Fruit fly (Drosophila melanogaster) whole organism, pupa: Measurements from ENCODE around the gene Rtnl2.
A peak's percentile ranks its signal among the peaks of the same experiment; 100 is the strongest.

Experiments used
- CG10348 ChIP-seq: fragments of 200-800 bp; sonication (Bioruptor generic); IDR thresholded peaks from 2 replicates; pipeline ENCODE4 v1.3.6; 2022; ENCODE audit warnings: missing biosample characterization, missing genetic modification characterization
- CG12605 ChIP-seq: fragments of 200-800 bp; sonication (Bioruptor generic); IDR thresholded peaks from 2 replicates; pipeline ENCODE4 v1.3.6; 2022; ENCODE audit warnings: missing biosample characterization, missing genetic modification characterization
- CG13204 ChIP-seq: fragments of 200-800 bp; sonication (Bioruptor generic); optimal IDR thresholded peaks from 2 replicates; lab custom pipeline; 2018; ENCODE audit warnings: missing biosample characterization, mild to moderate bottlenecking, missing genetic modification characterization, moderate library complexity
- CG14655 ChIP-seq: fragments of 200-800 bp; sonication (Bioruptor generic); optimal IDR thresholded peaks from 3 replicates; lab custom pipeline; 2017; ENCODE audit warnings: mild to moderate bottlenecking, missing biosample characterization, missing genetic modification reagents, missing genetic modification characterization
- CG15710 ChIP-seq: fragments of 200-800 bp; sonication (Bioruptor generic); optimal IDR thresholded peaks from 2 replicates; lab custom pipeline; 2018; ENCODE audit warnings: missing biosample characterization, mild to moderate bottlenecking, missing genetic modification characterization, moderate library complexity
- CG17806 ChIP-seq: fragments of 200-800 bp; sonication (Bioruptor generic); optimal IDR thresholded peaks from 2 replicates; lab custom pipeline; 2018; ENCODE audit warnings: missing biosample characterization, mild to moderate bottlenecking, missing genetic modification characterization, moderate library complexity
- CG32121 ChIP-seq: fragments of 200-800 bp; sonication (Bioruptor generic); IDR thresholded peaks from 2 replicates; pipeline ENCODE4 v1.3.6; 2022; ENCODE audit warnings: missing biosample characterization, missing genetic modification characterization
- CG34367 ChIP-seq: fragments of 200-800 bp; sonication (Bioruptor generic); optimal IDR thresholded peaks from 2 replicates; lab custom pipeline; 2018; ENCODE audit warnings: missing biosample characterization, mild to moderate bottlenecking, missing genetic modification characterization
- CG4496 ChIP-seq: fragments of 200-800 bp; sonication (Bioruptor generic); IDR thresholded peaks from 3 replicates; pipeline ENCODE4 v1.3.6; 2022; ENCODE audit warnings: missing biosample characterization, missing genetic modification characterization
- CG8159 ChIP-seq: fragments of 200-800 bp; sonication (Bioruptor generic); optimal IDR thresholded peaks from 3 replicates; lab custom pipeline; 2018; ENCODE audit warnings: missing biosample characterization, mild to moderate bottlenecking, missing genetic modification characterization, moderate library complexity
- CG8301 ChIP-seq: fragments of 200-800 bp; sonication (Bioruptor generic); optimal IDR thresholded peaks from 2 replicates; lab custom pipeline; 2018; ENCODE audit warnings: missing biosample characterization, mild to moderate bottlenecking, missing genetic modification characterization
- CG9948 ChIP-seq: fragments of 200-800 bp; sonication (Bioruptor generic); optimal IDR thresholded peaks from 2 replicates; lab custom pipeline; 2018; ENCODE audit warnings: missing biosample characterization, mild to moderate bottlenecking, missing genetic modification characterization, moderate library complexity
- D1 ChIP-seq: fragments of 200-800 bp; sonication (Bioruptor generic); optimal IDR thresholded peaks from 2 replicates; lab custom pipeline; 2018; ENCODE audit warnings: missing biosample characterization, mild to moderate bottlenecking, missing genetic modification characterization, moderate library complexity
- EcR ChIP-seq: fragments of 200-800 bp; sonication (Bioruptor generic); optimal IDR thresholded peaks from 3 replicates; lab custom pipeline; 2019; ENCODE audit warnings: missing biosample characterization, missing genetic modification characterization, mild to moderate bottlenecking, moderate library complexity, missing genetic modification reagents
- Ets98B ChIP-seq: fragments of 200-800 bp; sonication (Bioruptor generic); IDR thresholded peaks from 2 replicates; pipeline ENCODE4 v1.3.6; 2022; ENCODE audit warnings: missing biosample characterization, missing genetic modification characterization
- Pif1A ChIP-seq: fragments of 200-800 bp; sonication (Bioruptor generic); optimal IDR thresholded peaks from 3 replicates; lab custom pipeline; 2016; ENCODE audit warnings: missing biosample characterization, missing genetic modification characterization
- Pif1B ChIP-seq: fragments of 200-800 bp; sonication (Bioruptor generic); optimal IDR thresholded peaks from 3 replicates; lab custom pipeline; 2016; ENCODE audit warnings: missing biosample characterization, missing genetic modification characterization
- Snoo ChIP-seq: fragments of 200-800 bp; sonication (Bioruptor generic); optimal IDR thresholded peaks from 3 replicates; lab custom pipeline; 2017; ENCODE audit warnings: missing biosample characterization, mild to moderate bottlenecking, missing genetic modification characterization, inconsistent platforms
- fd96Ca ChIP-seq: fragments of 200-800 bp; sonication (Bioruptor generic); IDR thresholded peaks from 3 replicates; pipeline ENCODE4 v1.3.6; 2022; ENCODE audit warnings: missing biosample characterization, missing genetic modification characterization
- gl ChIP-seq: fragments of 200-800 bp; sonication (Bioruptor generic); optimal IDR thresholded peaks from 2 replicates; lab custom pipeline; 2018; ENCODE audit warnings: missing biosample characterization, mild to moderate bottlenecking, missing genetic modification characterization
- rn ChIP-seq: fragments of 200-800 bp; sonication (Bioruptor generic); IDR thresholded peaks from 2 replicates; pipeline ENCODE4 v1.3.6; 2022; ENCODE audit warnings: missing biosample characterization, missing genetic modification characterization

The Rtnl2 gene

DNA sequence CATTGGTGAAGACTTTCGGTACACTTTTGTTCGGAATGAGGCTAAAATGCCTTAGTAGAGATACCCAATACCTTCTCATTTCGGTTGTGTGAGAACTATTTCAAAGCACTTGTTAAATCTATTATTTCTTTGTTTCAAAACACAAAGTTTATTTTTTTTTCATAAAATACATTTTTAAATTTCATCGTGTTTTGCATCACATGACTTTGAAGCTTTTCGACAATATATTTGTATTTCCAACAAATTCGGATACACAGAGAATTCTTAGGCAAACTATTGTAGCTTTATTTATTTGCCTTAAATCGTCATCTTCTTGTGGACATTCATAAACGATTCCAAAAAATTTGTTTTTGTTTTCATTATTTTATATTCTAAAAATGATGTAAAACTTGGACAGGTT, 36.3 kb downstream of the Rtnl2 start, which contains the start of gene alpha-Est10:
Gene alpha-Est10 (minus strand): TSS at position 101 of the 400 bp plus-strand sequence.
- no peak for TF ChIP-seq CG14655 (GFP tag; lab: Kevin White, UChicago)
- no peak for TF ChIP-seq fd96Ca
- no peak for TF ChIP-seq CG12605 (GFP tag; lab: Robert Waterston, UW)
- no peak for TF ChIP-seq Ets98B (GFP tag; lab: Robert Waterston, UW)
- TF ChIP-seq D1 (tag; lab: Kevin White, UChicago), result no peak
- no peak for TF ChIP-seq CG13204 (GFP tag; lab: Kevin White, UChicago)
- TF ChIP-seq EcR, result no peak
- TF ChIP-seq Pif1A, result no peak

DNA sequence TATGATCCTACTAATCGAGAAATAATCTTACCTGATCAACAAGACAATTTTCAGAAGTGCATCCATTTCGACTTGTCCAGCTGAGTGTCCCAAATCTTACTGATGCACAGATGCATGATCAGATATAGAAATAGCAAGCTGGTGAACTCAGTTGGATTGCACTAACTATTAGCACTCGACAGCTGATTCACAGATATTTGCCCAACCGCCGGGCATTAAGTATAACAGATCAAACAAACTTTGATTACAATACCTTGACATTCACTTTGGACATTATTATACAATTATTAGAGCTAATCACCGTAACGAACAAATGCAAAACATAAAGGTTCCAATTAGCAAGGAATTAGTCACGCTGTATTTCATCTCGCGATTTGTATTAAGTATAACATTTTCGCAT, 36.9 kb downstream of the Rtnl2 start, which contains the start of gene CG42656:
Gene CG42656 (minus strand): TSS at position 101 of the 400 bp plus-strand sequence.
- no peak for TF ChIP-seq CG14655 (GFP tag; lab: Kevin White, UChicago)
- TF ChIP-seq CG4496 (GFP tag; lab: Robert Waterston, UW), result no peak
- no peak for TF ChIP-seq CG12605 (GFP tag; lab: Robert Waterston, UW)
- TF ChIP-seq CG10348 (GFP tag; lab: Robert Waterston, UW), result no peak
- TF ChIP-seq CG8301, result no peak
- no peak for TF ChIP-seq rn (GFP tag; lab: Robert Waterston, UW)

DNA sequence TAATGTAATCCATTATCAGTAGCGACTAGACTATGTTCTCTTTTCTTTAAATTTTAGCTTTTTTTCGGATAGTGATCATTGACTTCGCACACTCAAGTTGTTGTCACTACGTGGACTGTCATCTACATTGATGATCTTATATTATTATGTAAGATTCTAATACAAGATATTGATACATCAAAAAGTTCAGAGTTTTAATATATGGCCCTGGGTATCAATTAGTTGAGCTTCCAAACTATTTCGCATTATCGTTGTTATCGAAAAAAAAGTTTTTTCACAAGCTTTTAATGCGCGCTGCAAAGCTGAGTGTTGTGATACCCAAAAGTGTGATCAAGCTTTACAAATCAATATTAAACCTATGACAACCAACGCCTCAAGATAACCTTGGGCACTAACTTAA, 37.9 kb downstream of the Rtnl2 start:
- TF ChIP-seq Ets98B (GFP tag; lab: Robert Waterston, UW), result peak; percentile 17; the same call in 1 of the 2 replicates
- no peak for TF ChIP-seq CG14655 (GFP tag; lab: Kevin White, UChicago)

DNA sequence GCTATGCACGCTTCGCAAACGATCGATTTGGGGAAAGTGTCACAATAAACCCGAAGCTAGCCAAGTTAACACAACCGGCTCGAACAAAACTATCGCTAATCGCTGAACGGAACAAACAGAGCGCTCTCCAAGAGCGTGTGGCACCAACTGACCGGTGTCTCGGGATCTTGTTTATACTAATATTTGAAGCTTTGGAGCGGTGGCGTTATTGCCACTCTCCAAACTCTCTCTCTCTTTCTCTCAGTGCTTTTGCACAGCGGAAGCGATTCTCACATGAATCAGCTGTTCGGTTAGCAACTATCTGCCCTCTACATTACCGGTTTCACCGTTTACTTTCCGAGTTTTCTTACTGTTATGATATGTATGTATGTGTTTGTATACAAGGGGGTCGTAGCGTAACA, 38.6 kb downstream of the Rtnl2 start:
- TF ChIP-seq fd96Ca (0 out of 3 replicates have a peak, but pooled peaks have one; percentile 11), Ets98B (GFP tag; lab: Robert Waterston, UW) (peak; percentile 66; the same call in 1 of the 2 replicates), CG17806 (tag; lab: Kevin White, UChicago) (no peak), Snoo (tag; lab: Kevin White, UChicago) (no peak), CG4496 (GFP tag; lab: Robert Waterston, UW) (peak; percentile 63; the same call in 2 of the 3 replicates), CG12605 (GFP tag; lab: Robert Waterston, UW) (peak; percentile 38)

DNA sequence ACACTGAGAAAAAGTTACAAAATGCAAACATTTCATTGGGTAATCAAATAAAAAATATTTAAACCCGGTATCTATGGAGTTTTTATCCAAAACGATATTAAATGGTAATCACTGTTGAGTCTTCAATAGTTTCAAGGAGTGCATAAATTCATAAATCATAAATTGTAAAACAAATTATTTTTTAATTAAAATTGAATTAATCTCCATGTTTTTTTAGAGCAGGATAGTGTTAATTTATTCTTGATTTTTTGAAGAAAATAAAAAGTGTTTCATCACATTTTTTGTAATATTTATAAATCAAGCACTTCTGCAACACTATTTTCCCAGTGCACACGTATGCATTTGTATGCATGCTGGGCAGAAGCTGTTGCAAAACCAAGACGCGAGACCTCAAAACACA, 39.2 kb downstream of the Rtnl2 start:
- TF ChIP-seq CG8159 (tag; lab: Kevin White, UChicago), result peak; percentile 70
- TF ChIP-seq CG9948 (tag; lab: Kevin White, UChicago), result peak; percentile 70
- TF ChIP-seq CG15710 (tag; lab: Kevin White, UChicago), result peak; percentile 63
- TF ChIP-seq rn (GFP tag; lab: Robert Waterston, UW), result peak; percentile 53
- TF ChIP-seq CG4496 (GFP tag; lab: Robert Waterston, UW), result peak; percentile 71; the same call in 2 of the 3 replicates
- TF ChIP-seq CG17806 (tag; lab: Kevin White, UChicago), result peak; percentile 61
- TF ChIP-seq CG10348 (GFP tag; lab: Robert Waterston, UW), result no peak
- no peak for TF ChIP-seq EcR
- peak; percentile 43 for TF ChIP-seq CG34367
- no peak for TF ChIP-seq fd96Ca
- no peak for TF ChIP-seq gl (tag; lab: Kevin White, UChicago)
- peak; percentile 85 for TF ChIP-seq CG14655 (GFP tag; lab: Kevin White, UChicago)
- peak; percentile 56 for TF ChIP-seq Pif1B (GFP tag; lab: Kevin White, UChicago)
- peak; percentile 82 for TF ChIP-seq CG32121 (GFP tag; lab: Robert Waterston, UW)
- peak; percentile 79 for TF ChIP-seq CG8301
- TF ChIP-seq Ets98B (GFP tag; lab: Robert Waterston, UW), result peak; percentile 45; the same call in 1 of the 2 replicates
- no peak for TF ChIP-seq CG13204 (GFP tag; lab: Kevin White, UChicago)
- no peak for TF ChIP-seq D1 (tag; lab: Kevin White, UChicago)
- TF ChIP-seq Pif1A, result peak; percentile 70
- TF ChIP-seq Snoo (tag; lab: Kevin White, UChicago), result peak; percentile 64
- TF ChIP-seq CG12605 (GFP tag; lab: Robert Waterston, UW), result peak; percentile 35; the same call in 1 of the 2 replicates
- TF ChIP-seq, all 21 proteins: peak for 15

DNA sequence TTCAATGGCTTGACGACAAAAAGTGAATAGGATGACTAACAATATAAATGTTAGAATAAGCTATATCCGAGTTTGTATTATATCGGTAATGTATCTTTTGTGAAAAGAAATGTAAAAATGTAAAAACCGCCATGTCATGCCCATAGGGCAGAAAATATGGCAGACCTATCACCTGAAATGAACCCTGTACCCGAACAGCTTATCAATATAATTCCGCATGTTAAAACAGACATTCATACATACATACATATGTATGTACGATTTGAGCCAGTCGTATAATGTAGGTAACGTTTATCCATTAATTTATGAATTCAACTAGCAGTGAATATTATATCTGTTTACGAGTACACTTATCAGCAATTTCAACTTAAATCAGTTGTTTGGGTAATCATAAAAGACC, 40.1 kb downstream of the Rtnl2 start:
- TF ChIP-seq CG8159 (tag; lab: Kevin White, UChicago) (no peak), Ets98B (GFP tag; lab: Robert Waterston, UW) (no peak), CG10348 (GFP tag; lab: Robert Waterston, UW) (no peak), CG4496 (GFP tag; lab: Robert Waterston, UW) (no peak), rn (GFP tag; lab: Robert Waterston, UW) (no peak), D1 (tag; lab: Kevin White, UChicago) (no peak), Pif1B (GFP tag; lab: Kevin White, UChicago) (no peak), Snoo (tag; lab: Kevin White, UChicago) (no peak), fd96Ca (no peak), gl (tag; lab: Kevin White, UChicago) (no peak), CG14655 (GFP tag; lab: Kevin White, UChicago) (no peak), CG12605 (GFP tag; lab: Robert Waterston, UW) (no peak)
